Fruit fly (Drosophila melanogaster) whole organism, embryonic: ENCODE measurements around the gene CG10862.

Experiments used
- Adf1 ChIP-seq: fragments of 200-800 bp; sonication (Bioruptor generic); IDR thresholded peaks from 2 replicates; pipeline ENCODE4 v1.3.6; 2022; ENCODE audit warnings: missing biosample characterization, missing genetic modification characterization
- CG10321 ChIP-seq: fragments of 200-800 bp; sonication (Bioruptor generic); IDR thresholded peaks from 2 replicates; pipeline ENCODE4 v1.3.6; 2022; ENCODE audit warnings: missing biosample characterization, missing genetic modification characterization
- CG12155 ChIP-seq: fragments of 200-800 bp; sonication (Bioruptor generic); optimal IDR thresholded peaks from 3 replicates; lab custom pipeline; 2016; ENCODE audit warnings: missing biosample characterization, missing genetic modification characterization
- CG12744 ChIP-seq: fragments of 200-800 bp; sonication (Bioruptor generic); optimal IDR thresholded peaks from 2 replicates; lab custom pipeline; 2016; ENCODE audit warnings: missing biosample characterization, missing genetic modification characterization
- CG15601 ChIP-seq: fragments of 200-800 bp; sonication (Bioruptor generic); optimal IDR thresholded peaks from 3 replicates; lab custom pipeline; 2019; ENCODE audit warnings: missing biosample characterization, mild to moderate bottlenecking, missing genetic modification characterization, moderate library complexity
- CG18011 ChIP-seq: fragments of 200-800 bp; sonication (Bioruptor generic); optimal IDR thresholded peaks from 2 replicates; lab custom pipeline; 2017; ENCODE audit warnings: missing biosample characterization, missing genetic modification characterization, mild to moderate bottlenecking, moderate library complexity, missing genotype
- CG18599 ChIP-seq: fragments of 200-800 bp; sonication (Bioruptor generic); optimal IDR thresholded peaks from 3 replicates; lab custom pipeline; 2017; ENCODE audit warnings: missing biosample characterization, missing genetic modification characterization, mild to moderate bottlenecking, moderate library complexity, missing genetic modification reagents
- CG5245 ChIP-seq: fragments of 200-800 bp; sonication (Bioruptor generic); optimal IDR thresholded peaks from 3 replicates; lab custom pipeline; 2016; ENCODE audit warnings: missing biosample characterization, missing genetic modification characterization
- CG6175 ChIP-seq: fragments of 200-800 bp; sonication (Bioruptor generic); IDR thresholded peaks from 3 replicates; pipeline ENCODE4 v1.3.6; 2022; ENCODE audit warnings: missing biosample characterization, missing genetic modification characterization
- CG7357 ChIP-seq: fragments of 200-800 bp; sonication (Bioruptor generic); IDR thresholded peaks from 3 replicates; pipeline ENCODE4 v1.3.6; 2022; ENCODE audit warnings: missing biosample characterization, missing genetic modification characterization
- CG7963 ChIP-seq: fragments of 200-800 bp; sonication (Bioruptor generic); IDR thresholded peaks from 3 replicates; pipeline ENCODE4 v1.3.6; 2022; ENCODE audit warnings: missing biosample characterization, missing genetic modification characterization; ENCODE audit not compliant: partially characterized antibody
- CG8290 ChIP-seq, 3 experiments: fragments of 200-800 bp; sonication (Bioruptor generic); optimal IDR thresholded peaks; 2 replicates each; lab custom pipeline; 2016 to 2019; ENCODE audit warnings: missing biosample characterization in 3 of 3, missing genetic modification characterization in 3 of 3, mild to moderate bottlenecking in 2 of 3, moderate library complexity in 1 of 3
- D ChIP-seq, 2 experiments: fragments of 200-800 bp in 1 of 2; fragments of >200 bp in 1 of 2; sonication (Bioruptor generic) in 1 of 2; optimal IDR thresholded peaks; 2 replicates in 1 of 2; 3 replicates in 1 of 2; lab custom pipeline; 2017; ENCODE audit warnings: mild to moderate bottlenecking in 1 of 2, missing biosample characterization in 1 of 2, missing genetic modification characterization in 1 of 2, missing genetic modification reagents in 1 of 2
- Dek ChIP-seq: fragments of 200-800 bp; sonication (Bioruptor generic); optimal IDR thresholded peaks from 3 replicates; lab custom pipeline; 2019; ENCODE audit warnings: missing biosample characterization, mild to moderate bottlenecking, missing genetic modification characterization, moderate library complexity
- Doc3 ChIP-seq: fragments of 200-800 bp; sonication (Bioruptor generic); IDR thresholded peaks from 3 replicates; pipeline ENCODE4 v1.3.6; 2022; ENCODE audit warnings: missing biosample characterization, missing genetic modification characterization; ENCODE audit not compliant: partially characterized antibody
- Dp ChIP-seq: fragments of 200-800 bp; sonication (Bioruptor generic); optimal IDR thresholded peaks from 2 replicates; lab custom pipeline; 2018; ENCODE audit warnings: missing biosample characterization, mild to moderate bottlenecking, missing genetic modification characterization, moderate library complexity
- Ets97D ChIP-seq: fragments of 200-800 bp; sonication (Bioruptor generic); optimal IDR thresholded peaks from 3 replicates; lab custom pipeline; 2016; ENCODE audit warnings: missing biosample characterization, missing genetic modification characterization
- HLH4C ChIP-seq: fragments of 200-800 bp; sonication (Bioruptor generic); IDR thresholded peaks from 3 replicates; pipeline ENCODE4 v1.3.6; 2022; ENCODE audit warnings: missing biosample characterization, missing genetic modification characterization; ENCODE audit not compliant: partially characterized antibody
- HLH54F ChIP-seq: fragments of 200-800 bp; sonication (Bioruptor generic); optimal IDR thresholded peaks from 3 replicates; lab custom pipeline; 2016; ENCODE audit warnings: missing biosample characterization, missing genetic modification characterization
- HLHmδ ChIP-seq: fragments of 200-800 bp; sonication (Bioruptor generic); optimal IDR thresholded peaks from 2 replicates; lab custom pipeline; 2018; ENCODE audit warnings: missing biosample characterization, mild to moderate bottlenecking, missing genetic modification characterization, moderate library complexity
- HmgD ChIP-seq: fragments of 200-800 bp; sonication (Bioruptor generic); optimal IDR thresholded peaks from 3 replicates; lab custom pipeline; 2016; ENCODE audit warnings: missing biosample characterization, missing genetic modification characterization
- Jarid2 ChIP-seq: fragments of 200-800 bp; sonication (Bioruptor generic); optimal IDR thresholded peaks from 3 replicates; lab custom pipeline; 2017; ENCODE audit warnings: mild to moderate bottlenecking, missing biosample characterization, missing genetic modification reagents, missing genetic modification characterization
- Med ChIP-seq: fragments of 200-800 bp; sonication (Bioruptor generic); peaks from one replicate; lab custom pipeline; 2016; ENCODE audit warnings: missing biosample characterization, missing genetic modification characterization, mild to moderate bottlenecking, inconsistent platforms, moderate library complexity
- Nf-YA ChIP-seq: fragments of 200-800 bp; sonication (Bioruptor generic); IDR thresholded peaks from 2 replicates; pipeline ENCODE4 v1.3.6; 2022; ENCODE audit warnings: missing biosample characterization, missing genetic modification characterization
- Rfx ChIP-seq: fragments of 200-800 bp; sonication (Bioruptor generic); IDR thresholded peaks from 2 replicates; pipeline ENCODE4 v1.3.6; 2022; ENCODE audit warnings: missing biosample characterization, missing genetic modification characterization
- Scr ChIP-seq: fragments of 200-800 bp; sonication (Bioruptor generic); IDR thresholded peaks from 2 replicates; pipeline ENCODE4 v1.3.6; 2022; ENCODE audit warnings: missing biosample characterization, missing genetic modification characterization; ENCODE audit not compliant: partially characterized antibody
- Sin3A ChIP-seq: fragments of >200 bp; optimal IDR thresholded peaks from 2 replicates; lab custom pipeline; 2018
- ab ChIP-seq: fragments of 200-800 bp; sonication (Bioruptor generic); optimal IDR thresholded peaks from 2 replicates; lab custom pipeline; 2016; ENCODE audit warnings: missing biosample characterization, missing genetic modification characterization
- aop ChIP-seq: fragments of 200-800 bp; sonication (Bioruptor generic); IDR thresholded peaks from 2 replicates; pipeline ENCODE4 v1.3.6; 2022; ENCODE audit warnings: missing biosample characterization, missing genetic modification characterization
- crol ChIP-seq: fragments of 200-800 bp; sonication (Bioruptor generic); IDR thresholded peaks from 2 replicates; pipeline ENCODE4 v1.3.6; 2022; ENCODE audit warnings: missing biosample characterization, missing genetic modification characterization
- dan ChIP-seq: fragments of 200-800 bp; sonication (Bioruptor generic); IDR thresholded peaks from 2 replicates; pipeline ENCODE4 v1.3.6; 2022; ENCODE audit warnings: missing biosample characterization, missing genetic modification characterization
- gcm ChIP-seq: fragments of 200-800 bp; sonication (Bioruptor generic); optimal IDR thresholded peaks from 2 replicates; lab custom pipeline; 2019; ENCODE audit warnings: missing biosample characterization, mild to moderate bottlenecking, missing genetic modification characterization, moderate library complexity
- hbn ChIP-seq: fragments of 200-800 bp; sonication (Bioruptor generic); IDR thresholded peaks from 2 replicates; pipeline ENCODE4 v1.3.6; 2022; ENCODE audit warnings: missing biosample characterization, missing genetic modification characterization; ENCODE audit not compliant: partially characterized antibody
- jing ChIP-seq: fragments of 200-800 bp; sonication (Bioruptor generic); optimal IDR thresholded peaks from 2 replicates; lab custom pipeline; 2018; ENCODE audit warnings: missing biosample characterization, mild to moderate bottlenecking, missing genetic modification characterization
- kah ChIP-seq: fragments of 200-800 bp; sonication (Bioruptor generic); optimal IDR thresholded peaks from 2 replicates; lab custom pipeline; 2018; ENCODE audit warnings: missing biosample characterization, mild to moderate bottlenecking, missing genetic modification characterization
- lbe ChIP-seq: fragments of 200-800 bp; sonication (Bioruptor generic); optimal IDR thresholded peaks from 2 replicates; lab custom pipeline; 2016; ENCODE audit warnings: missing biosample characterization, mild to moderate bottlenecking, missing genetic modification characterization
- lov ChIP-seq, 2 experiments: fragments of 200-800 bp in 1 of 2; fragments of >200 bp in 1 of 2; sonication (Bioruptor generic) in 1 of 2; IDR thresholded peaks in 1 of 2; optimal IDR thresholded peaks in 1 of 2; 2 replicates in 1 of 2; 3 replicates in 1 of 2; pipeline versions ENCODE4 v1.3.6 to Lab custom; 2017 to 2022; ENCODE audit warnings: missing biosample characterization in 1 of 2, missing genetic modification characterization in 1 of 2
- mam ChIP-seq: fragments of 200-800 bp; sonication (Bioruptor generic); optimal IDR thresholded peaks from 3 replicates; lab custom pipeline; 2016; ENCODE audit warnings: missing biosample characterization, missing genetic modification characterization
- mirr ChIP-seq: fragments of 200-800 bp; sonication (Bioruptor generic); optimal IDR thresholded peaks from 3 replicates; lab custom pipeline; 2018; ENCODE audit warnings: missing biosample characterization, mild to moderate bottlenecking, missing genetic modification characterization
- nau ChIP-seq: fragments of 200-800 bp; sonication (Bioruptor generic); optimal IDR thresholded peaks from 3 replicates; lab custom pipeline; 2017; ENCODE audit warnings: missing biosample characterization, mild to moderate bottlenecking, missing genetic modification characterization, missing genetic modification reagents
- otp ChIP-seq: fragments of 200-800 bp; sonication (Bioruptor generic); IDR thresholded peaks from 3 replicates; pipeline ENCODE4, ENCODE4 v1.3.6; 2022; ENCODE audit warnings: missing biosample characterization, missing genetic modification characterization
- pros ChIP-seq: fragments of 200-800 bp; sonication (Bioruptor generic); optimal IDR thresholded peaks from 3 replicates; lab custom pipeline; 2019; ENCODE audit warnings: missing biosample characterization, mild to moderate bottlenecking, missing genetic modification characterization, moderate library complexity
- seq ChIP-seq: fragments of 200-800 bp; sonication (Bioruptor generic); IDR thresholded peaks from 2 replicates; pipeline ENCODE4 v1.3.6; 2022; ENCODE audit warnings: missing biosample characterization, missing genetic modification characterization
- sim ChIP-seq: fragments of 200-800 bp; sonication (Bioruptor generic); IDR thresholded peaks from 2 replicates; pipeline ENCODE4 v1.3.6; 2022; ENCODE audit warnings: missing biosample characterization, missing genetic modification characterization
- stc ChIP-seq: fragments of 200-800 bp; sonication (Bioruptor generic); IDR thresholded peaks from 2 replicates; pipeline ENCODE4 v1.3.6; 2022; ENCODE audit warnings: missing biosample characterization, missing genetic modification characterization
- tx ChIP-seq: fragments of 200-800 bp; sonication (Bioruptor generic); optimal IDR thresholded peaks from 2 replicates; lab custom pipeline; 2016; ENCODE audit warnings: missing biosample characterization, missing genetic modification characterization
- usp ChIP-seq: fragments of >200 bp; optimal IDR thresholded peaks from 2 replicates; lab custom pipeline; 2017; ENCODE audit warnings: missing biosample characterization, missing genetic modification characterization
- z ChIP-seq: fragments of 200-800 bp; sonication (Bioruptor generic); IDR thresholded peaks from 3 replicates; pipeline ENCODE4 v1.3.6; 2022; ENCODE audit warnings: missing biosample characterization, missing genetic modification characterization
- zen2 ChIP-seq: fragments of 200-800 bp; sonication (Bioruptor generic); IDR thresholded peaks from 3 replicates; pipeline ENCODE4 v1.3.6; 2022; ENCODE audit warnings: missing biosample characterization, missing genetic modification characterization; ENCODE audit not compliant: partially characterized antibody

The CG10862 gene

dm6 chr3L:3626069-3626468, 28.5 kb downstream of the CG10862 start, which contains the start of gene dar1 (continued):
- TF ChIP-seq CG8290 (GFP tag; optimal IDR thresholded peaks at IDR 0.05; lab: Kevin White, UChicago) (no peak), CG8290 (tag; optimal IDR thresholded peaks at IDR 0.05; lab: Kevin White, UChicago) (no peak), Ets97D (GFP tag; lab: Kevin White, UChicago) (no peak), CG18011 (GFP tag; lab: Kevin White, UChicago) (peak; percentile 71), pros (GFP tag; lab: Kevin White, UChicago) (peak; percentile 42), seq (0 out of 2 replicates have a peak, but pooled peaks have one; percentile 9), kah (no peak), sim (GFP tag; lab: Robert Waterston, UW) (0 out of 2 replicates have a peak, but pooled peaks have one; percentile 40), mirr (GFP tag; lab: Kevin White, UChicago) (no peak), CG18599 (no peak), crol (GFP tag; lab: Robert Waterston, UW) (peak; percentile 96), aop (GFP tag; lab: Robert Waterston, UW) (no peak), CG12155 (no peak), HLH4C (GFP tag; lab: Robert Waterston, UW) (peak; percentile 25; the same call in 1 of the 3 replicates), Jarid2 (peak; percentile 92), hbn (peak; percentile 62), CG6175 (GFP tag; lab: Robert Waterston, UW) (peak; percentile 54; the same call in 1 of the 3 replicates), Dek (no peak), HLHmδ (GFP tag; lab: Kevin White, UChicago) (peak; percentile 42), zen2 (GFP tag; lab: Robert Waterston, UW) (peak; percentile 72), jing (GFP tag; lab: Kevin White, UChicago) (peak; percentile 55), Sin3A (lab: Kevin White, UChicago) (no peak), D (optimal IDR thresholded peaks at IDR 0.05; lab: Kevin White, UChicago) (no peak), D (GFP tag; optimal IDR thresholded peaks at IDR 0.05; lab: Kevin White, UChicago) (no peak), Nf-YA (GFP tag; lab: Robert Waterston, UW) (peak; percentile 60; the same call in 1 of the 2 replicates), Adf1 (GFP tag; lab: Robert Waterston, UW) (peak; percentile 40; the same call in 1 of the 2 replicates), z (GFP tag; lab: Robert Waterston, UW) (0 out of 3 replicates have a peak, but pooled peaks have one; percentile 32), Dp (GFP tag; lab: Kevin White, UChicago) (no peak), HmgD (GFP tag; lab: Kevin White, UChicago) (no peak), CG7357 (GFP tag; lab: Robert Waterston, UW) (no peak), gcm (no peak), ab (GFP tag; lab: Kevin White, UChicago) (no peak), CG12744 (no peak), Med (GFP tag; lab: Kevin White, UChicago) (peak; percentile 70), lbe (GFP tag; lab: Kevin White, UChicago) (peak; percentile 8), otp (GFP tag; lab: Robert Waterston, UW) (peak; percentile 67; the same call in 2 of the 3 replicates), Doc3 (GFP tag; lab: Robert Waterston, UW) (0 out of 3 replicates have a peak, but pooled peaks have one; percentile 18), CG15601 (tag; lab: Kevin White, UChicago) (no peak), lov (optimal IDR thresholded peaks at IDR 0.05; lab: Kevin White, UChicago) (no peak), lov (GFP tag; IDR thresholded peaks at IDR 0.05; lab: Robert Waterston, UW) (0 out of 3 replicates have a peak, but pooled peaks have one; percentile 48), nau (no peak), usp (no peak), CG10321 (GFP tag; lab: Robert Waterston, UW) (no peak), dan (no peak), Rfx (GFP tag; lab: Robert Waterston, UW) (peak; percentile 29; the same call in 1 of the 2 replicates), CG5245 (no peak), mam (GFP tag; lab: Kevin White, UChicago) (no peak), stc (GFP tag; lab: Robert Waterston, UW) (peak; percentile 14; the same call in 1 of the 2 replicates), CG7963 (GFP tag; lab: Robert Waterston, UW) (0 out of 3 replicates have a peak, but pooled peaks have one; percentile 40), tx (GFP tag; lab: Kevin White, UChicago) (no peak), Scr (GFP tag; lab: Robert Waterston, UW) (no peak), HLH54F (GFP tag; lab: Kevin White, UChicago) (no peak)
